Worm (Caenorhabditis elegans) whole organism, L4/young adult: ENCODE data around the gene fat-5.

Source experiments
- dao-5 ChIP-seq: sonication (generic microtip); optimal IDR thresholded peaks from 2 replicates; lab custom pipeline; 2016; ENCODE audit warnings: missing genotype, missing genetic modification characterization, moderate library complexity, missing compliant biosample characterization
- him-1 ChIP-seq: sonication (generic microtip); optimal IDR thresholded peaks from 2 replicates; lab custom pipeline; 2016; ENCODE audit warnings: missing genotype, missing genetic modification reagents, missing genetic modification characterization, missing compliant biosample characterization

DNA sequence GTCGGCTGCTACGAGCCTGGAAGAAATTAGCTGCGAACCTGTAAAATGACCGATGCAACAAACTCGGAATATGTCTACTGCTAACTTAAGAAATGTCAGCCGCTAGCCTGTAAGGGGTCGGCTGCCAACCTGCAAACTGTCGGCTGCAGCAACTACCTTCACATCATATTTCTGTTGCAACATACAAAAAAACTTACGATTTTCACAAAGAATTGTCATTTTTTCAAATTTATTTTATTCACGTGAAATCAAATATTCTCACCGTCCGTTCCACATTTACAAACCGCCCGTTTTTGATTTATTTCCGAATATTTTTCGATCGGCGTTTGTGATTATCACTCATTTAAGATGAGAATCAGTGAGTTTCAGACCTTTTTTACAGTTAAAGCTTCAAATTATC, 25.1 kb upstream of the fat-5 start, which contains the start of gene Y26G10.6:
- TF ChIP-seq dao-5 (tag; lab: Kevin White, UChicago) (no peak), him-1 (tag; lab: Kevin White, UChicago) (no peak)
